Fruit fly (Drosophila melanogaster) whole organism, embryonic: ENCODE data around the gene CG5921.

Source experiments
- CG10366 ChIP-seq: fragments of 200-800 bp; sonication (Bioruptor generic); IDR thresholded peaks from 2 replicates; pipeline ENCODE4 v1.3.6; 2022; ENCODE audit warnings: missing biosample characterization, missing genetic modification characterization
- CG12104 ChIP-seq: fragments of 200-800 bp; sonication (Bioruptor generic); optimal IDR thresholded peaks from 3 replicates; lab custom pipeline; 2016; ENCODE audit warnings: missing biosample characterization, missing genetic modification characterization
- CG1233 ChIP-seq: fragments of 200-800 bp; sonication (Bioruptor generic); optimal IDR thresholded peaks from 4 replicates; lab custom pipeline; 2018; ENCODE audit warnings: missing biosample characterization, mild to moderate bottlenecking, missing genetic modification characterization
- CG12659 ChIP-seq: fragments of 200-800 bp; sonication (Bioruptor generic); optimal IDR thresholded peaks from 3 replicates; lab custom pipeline; 2017; ENCODE audit warnings: mild to moderate bottlenecking, missing biosample characterization, missing genetic modification reagents, missing genetic modification characterization
- CG13296 ChIP-seq: fragments of 200-800 bp; sonication (Bioruptor generic); optimal IDR thresholded peaks from 3 replicates; lab custom pipeline; 2018; ENCODE audit warnings: missing biosample characterization, mild to moderate bottlenecking, missing genetic modification characterization
- CG13424 ChIP-seq: fragments of 200-800 bp; sonication (Bioruptor generic); optimal IDR thresholded peaks from 2 replicates; lab custom pipeline; 2019; ENCODE audit warnings: missing biosample characterization, mild to moderate bottlenecking, missing genetic modification characterization, moderate library complexity
- CG14050 ChIP-seq: fragments of 200-800 bp; sonication (Bioruptor generic); IDR thresholded peaks from 3 replicates; pipeline ENCODE4 v1.3.6; 2022; ENCODE audit warnings: missing biosample characterization, missing genetic modification characterization
- CG15073 ChIP-seq: fragments of 200-800 bp; sonication (Bioruptor generic); optimal IDR thresholded peaks from 2 replicates; lab custom pipeline; 2016; ENCODE audit warnings: missing biosample characterization, missing genetic modification characterization
- CG1832 ChIP-seq: fragments of 200-800 bp; sonication (Bioruptor generic); optimal IDR thresholded peaks from 2 replicates; lab custom pipeline; 2017; ENCODE audit warnings: missing biosample characterization, mild to moderate bottlenecking, missing genetic modification characterization, inconsistent platforms
- CG18599 ChIP-seq: fragments of 200-800 bp; sonication (Bioruptor generic); optimal IDR thresholded peaks from 3 replicates; lab custom pipeline; 2017; ENCODE audit warnings: missing biosample characterization, missing genetic modification characterization, mild to moderate bottlenecking, moderate library complexity, missing genetic modification reagents
- CG31224 ChIP-seq: fragments of 200-800 bp; sonication (Bioruptor generic); IDR thresholded peaks from 2 replicates; pipeline ENCODE4 v1.3.6; 2022; ENCODE audit warnings: missing biosample characterization, missing genetic modification characterization
- CG31441 ChIP-seq: fragments of 200-800 bp; sonication (Bioruptor generic); IDR thresholded peaks from 2 replicates; pipeline ENCODE4 v1.3.6; 2022; ENCODE audit warnings: missing biosample characterization, missing genetic modification characterization
- CG3726 ChIP-seq: fragments of 200-800 bp; sonication (Bioruptor generic); IDR thresholded peaks from 3 replicates; pipeline ENCODE4, ENCODE4 v1.3.6; 2022; ENCODE audit warnings: missing biosample characterization, missing genetic modification characterization
- CG6683 ChIP-seq: fragments of 200-800 bp; sonication (Bioruptor generic); optimal IDR thresholded peaks from 2 replicates; lab custom pipeline; 2017; ENCODE audit warnings: missing biosample characterization, mild to moderate bottlenecking, missing genetic modification characterization, missing genetic modification reagents
- CG6791 ChIP-seq: fragments of 200-800 bp; sonication (Bioruptor generic); IDR thresholded peaks from 3 replicates; pipeline ENCODE4 v1.3.6; 2022; ENCODE audit warnings: missing biosample characterization, missing genetic modification characterization; ENCODE audit not compliant: partially characterized antibody
- CG6854 ChIP-seq: fragments of 200-800 bp; sonication (Bioruptor generic); optimal IDR thresholded peaks from 3 replicates; lab custom pipeline; 2017; ENCODE audit warnings: missing biosample characterization, mild to moderate bottlenecking, missing genetic modification characterization
- CG8765 ChIP-seq: fragments of 200-800 bp; sonication (Bioruptor generic); IDR thresholded peaks from 2 replicates; pipeline ENCODE4 v1.3.6; 2022; ENCODE audit warnings: missing biosample characterization, missing genetic modification characterization
- CG9797 ChIP-seq: fragments of 200-800 bp; sonication (Bioruptor generic); optimal IDR thresholded peaks from 3 replicates; lab custom pipeline; 2018; ENCODE audit warnings: missing biosample characterization, mild to moderate bottlenecking, missing genetic modification characterization
- D ChIP-seq, 2 experiments: fragments of 200-800 bp in 1 of 2; fragments of >200 bp in 1 of 2; sonication (Bioruptor generic) in 1 of 2; optimal IDR thresholded peaks; 2 replicates in 1 of 2; 3 replicates in 1 of 2; lab custom pipeline; 2017; ENCODE audit warnings: mild to moderate bottlenecking in 1 of 2, missing biosample characterization in 1 of 2, missing genetic modification characterization in 1 of 2, missing genetic modification reagents in 1 of 2
- D19B ChIP-seq: fragments of 200-800 bp; sonication (Bioruptor generic); optimal IDR thresholded peaks from 2 replicates; lab custom pipeline; 2017; ENCODE audit warnings: missing biosample characterization, mild to moderate bottlenecking, missing genetic modification characterization
- Elba2 ChIP-seq: fragments of 200-800 bp; sonication (Bioruptor generic); optimal IDR thresholded peaks from 3 replicates; lab custom pipeline; 2016; ENCODE audit warnings: missing biosample characterization, missing genetic modification characterization
- NC2β ChIP-seq: fragments of 200-800 bp; sonication (Bioruptor generic); optimal IDR thresholded peaks from 2 replicates; lab custom pipeline; 2016; ENCODE audit warnings: missing biosample characterization, missing genetic modification characterization
- PHDP ChIP-seq: fragments of 200-800 bp; sonication (Bioruptor generic); optimal IDR thresholded peaks from 3 replicates; lab custom pipeline; 2018; ENCODE audit warnings: missing biosample characterization, mild to moderate bottlenecking, missing genetic modification characterization, moderate library complexity
- Pdp1 ChIP-seq, 2 experiments: fragments of 200-800 bp; sonication (Bioruptor generic); optimal IDR thresholded peaks; 3 replicates each; lab custom pipeline; 2016; ENCODE audit warnings: missing biosample characterization in 2 of 2, missing genetic modification characterization in 2 of 2, mild to moderate bottlenecking in 1 of 2, moderate library complexity in 1 of 2
- Stat92E ChIP-seq, 3 experiments: fragments of >200 bp in 2 of 3; fragments of 200-800 bp in 1 of 3; sonication (Bioruptor generic) in 1 of 3; optimal IDR thresholded peaks; 2 replicates each; lab custom pipeline; 2017 to 2019; ENCODE audit warnings: missing biosample characterization in 3 of 3, missing genetic modification characterization in 3 of 3, mild to moderate bottlenecking in 1 of 3, moderate library complexity in 1 of 3
- TFAM ChIP-seq: fragments of 200-800 bp; sonication (Bioruptor generic); optimal IDR thresholded peaks from 2 replicates; lab custom pipeline; 2017; ENCODE audit warnings: missing biosample characterization, missing genetic modification characterization, inconsistent platforms
- Xrp1 ChIP-seq: fragments of 200-800 bp; sonication (Bioruptor generic); IDR thresholded peaks from 2 replicates; pipeline ENCODE4 v1.3.6; 2022; ENCODE audit warnings: missing biosample characterization, missing genetic modification characterization
- al ChIP-seq: fragments of 200-800 bp; sonication (Bioruptor generic); IDR thresholded peaks from 2 replicates; pipeline ENCODE4 v1.3.6; 2022; ENCODE audit warnings: missing biosample characterization, missing genetic modification characterization
- ash1 ChIP-seq: fragments of 200-800 bp; sonication (Bioruptor generic); optimal IDR thresholded peaks from 2 replicates; lab custom pipeline; 2018; ENCODE audit warnings: missing biosample characterization, mild to moderate bottlenecking, missing genetic modification characterization
- danr ChIP-seq: fragments of 200-800 bp; sonication (Bioruptor generic); IDR thresholded peaks from 2 replicates; pipeline ENCODE4 v1.3.6; 2022; ENCODE audit warnings: missing biosample characterization, missing genetic modification characterization
- ems ChIP-seq: fragments of 200-800 bp; sonication (Bioruptor generic); optimal IDR thresholded peaks from 3 replicates; lab custom pipeline; 2016; ENCODE audit warnings: missing biosample characterization, missing genetic modification characterization
- exex ChIP-seq: fragments of 200-800 bp; sonication (Bioruptor generic); optimal IDR thresholded peaks from 4 replicates; lab custom pipeline; 2018; ENCODE audit warnings: missing biosample characterization, mild to moderate bottlenecking, missing genetic modification characterization, moderate library complexity
- fd102C ChIP-seq: fragments of 200-800 bp; sonication (Bioruptor generic); optimal IDR thresholded peaks from 2 replicates; lab custom pipeline; 2018; ENCODE audit warnings: missing biosample characterization, mild to moderate bottlenecking, missing genetic modification characterization, moderate library complexity
- fd3F ChIP-seq: fragments of 200-800 bp; sonication (Bioruptor generic); optimal IDR thresholded peaks from 2 replicates; lab custom pipeline; 2018; ENCODE audit warnings: missing biosample characterization, mild to moderate bottlenecking, missing genetic modification characterization, moderate library complexity
- fu2 ChIP-seq: fragments of 200-800 bp; sonication (Bioruptor generic); optimal IDR thresholded peaks from 2 replicates; lab custom pipeline; 2016; ENCODE audit warnings: missing biosample characterization, missing genetic modification characterization
- hb ChIP-seq: fragments of 200-800 bp; sonication (Bioruptor generic); IDR thresholded peaks from 3 replicates; pipeline ENCODE4 v1.3.6; 2022; ENCODE audit warnings: missing biosample characterization, missing genetic modification characterization; ENCODE audit not compliant: partially characterized antibody
- hth ChIP-seq: fragments of >200 bp; optimal IDR thresholded peaks from 2 replicates; lab custom pipeline; 2017; ENCODE audit warnings: inconsistent platforms
- ken ChIP-seq: fragments of 200-800 bp; sonication (Bioruptor generic); IDR thresholded peaks from 3 replicates; pipeline ENCODE4 v1.3.6; 2022; ENCODE audit warnings: missing biosample characterization, missing genetic modification characterization
- lbe ChIP-seq: fragments of 200-800 bp; sonication (Bioruptor generic); optimal IDR thresholded peaks from 2 replicates; lab custom pipeline; 2016; ENCODE audit warnings: missing biosample characterization, mild to moderate bottlenecking, missing genetic modification characterization
- mirr ChIP-seq: fragments of 200-800 bp; sonication (Bioruptor generic); optimal IDR thresholded peaks from 3 replicates; lab custom pipeline; 2018; ENCODE audit warnings: missing biosample characterization, mild to moderate bottlenecking, missing genetic modification characterization
- nom ChIP-seq: fragments of 200-800 bp; sonication (Bioruptor generic); optimal IDR thresholded peaks from 2 replicates; lab custom pipeline; 2017; ENCODE audit warnings: missing biosample characterization, missing genetic modification characterization, mild to moderate bottlenecking, moderate library complexity, missing genetic modification reagents
- pan ChIP-seq, 4 experiments: fragments of >200 bp in 3 of 4; fragments of 200-800 bp in 1 of 4; sonication (Bioruptor generic) in 1 of 4; optimal IDR thresholded peaks in 3 of 4; IDR thresholded peaks in 1 of 4; 2 replicates each; pipeline versions ENCODE4 v1.3.6 to Lab custom; 2017 to 2022; ENCODE audit warnings: missing biosample characterization in 2 of 4, missing genetic modification characterization in 2 of 4, mixed read lengths in 1 of 4
- ranshi ChIP-seq: fragments of 200-800 bp; sonication (Bioruptor generic); IDR thresholded peaks from 2 replicates; pipeline ENCODE4 v1.3.6; 2022; ENCODE audit warnings: missing biosample characterization, missing genetic modification characterization
- schlank ChIP-seq: fragments of 200-800 bp; sonication (Bioruptor generic); optimal IDR thresholded peaks from 2 replicates; lab custom pipeline; 2018; ENCODE audit warnings: missing biosample characterization, mild to moderate bottlenecking, missing genetic modification characterization
- shn ChIP-seq: fragments of 200-800 bp; sonication (Bioruptor generic); optimal IDR thresholded peaks from 3 replicates; lab custom pipeline; 2016; ENCODE audit warnings: missing biosample characterization, missing genetic modification characterization
- slbo ChIP-seq: fragments of 200-800 bp; sonication (Bioruptor generic); IDR thresholded peaks from 2 replicates; pipeline ENCODE4 v1.3.6; 2022; ENCODE audit warnings: missing biosample characterization, missing genetic modification characterization
- sr ChIP-seq: fragments of 200-800 bp; sonication (Bioruptor generic); IDR thresholded peaks from 3 replicates; pipeline ENCODE4 v1.3.6; 2022; ENCODE audit warnings: missing biosample characterization, missing genetic modification characterization
- stc ChIP-seq: fragments of 200-800 bp; sonication (Bioruptor generic); IDR thresholded peaks from 2 replicates; pipeline ENCODE4 v1.3.6; 2022; ENCODE audit warnings: missing biosample characterization, missing genetic modification characterization
- tio ChIP-seq: fragments of 200-800 bp; sonication (Bioruptor generic); optimal IDR thresholded peaks from 2 replicates; lab custom pipeline; 2017; ENCODE audit warnings: missing biosample characterization, missing genetic modification characterization, inconsistent platforms
- tx ChIP-seq: fragments of 200-800 bp; sonication (Bioruptor generic); optimal IDR thresholded peaks from 2 replicates; lab custom pipeline; 2016; ENCODE audit warnings: missing biosample characterization, missing genetic modification characterization

The CG5921 gene

DNA sequence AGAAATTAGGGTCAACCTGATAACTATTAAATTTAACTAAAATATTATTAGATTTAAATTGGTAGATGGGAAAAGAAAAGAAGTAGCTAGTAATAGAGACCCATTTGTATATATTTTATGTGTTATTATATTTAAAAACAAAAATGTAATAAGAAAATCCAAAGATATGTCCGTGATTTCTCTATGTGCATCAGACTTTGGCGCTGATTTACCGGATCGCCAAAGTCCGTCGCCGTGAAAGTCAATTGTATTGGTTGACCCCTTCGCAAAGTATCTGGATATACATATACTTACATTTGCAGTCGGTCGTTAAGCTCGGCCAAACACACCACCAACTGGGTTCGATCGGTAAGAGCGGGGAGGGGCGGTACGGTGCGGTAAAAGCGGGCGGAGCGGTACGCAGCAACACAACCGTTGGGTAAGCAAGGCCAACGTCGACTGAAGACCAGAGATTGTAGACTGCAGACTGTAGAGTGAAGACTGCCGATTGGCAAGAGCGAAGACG, 26.5 kb downstream of the CG5921 start (continued):
- no peak for TF ChIP-seq schlank (tag; lab: Kevin White, UChicago)
- no peak for TF ChIP-seq CG10366 (GFP tag; lab: Robert Waterston, UW)
- TF ChIP-seq sr, result no peak
- TF ChIP-seq ash1, result no peak
- TF ChIP-seq ranshi (GFP tag; lab: Robert Waterston, UW), result no peak
- no peak for TF ChIP-seq CG9797 (GFP tag; lab: Kevin White, UChicago)
- TF ChIP-seq CG8765 (GFP tag; lab: Robert Waterston, UW), result no peak
- no peak for TF ChIP-seq shn (GFP tag; lab: Kevin White, UChicago)
- no peak for TF ChIP-seq CG18599 (GFP tag; lab: Kevin White, UChicago)
- no peak for TF ChIP-seq hth
- no peak for TF ChIP-seq hb (GFP tag; lab: Robert Waterston, UW)
- no peak for TF ChIP-seq fd102C
- no peak for TF ChIP-seq CG15073 (GFP tag; lab: Kevin White, UChicago)
- TF ChIP-seq pan (optimal IDR thresholded peaks at IDR 0.05; lab: Kevin White, UChicago), result no peak
- TF ChIP-seq pan (GFP tag; optimal IDR thresholded peaks at IDR 0.05 in 1 of 2, IDR thresholded peaks at IDR 0.05 in 1 of 2), result peak in 1 of 2 experiments; percentile 16
- TF ChIP-seq CG14050 (GFP tag; lab: Robert Waterston, UW), result no peak
- peak; percentile 10 for TF ChIP-seq CG12659 (GFP tag; lab: Kevin White, UChicago)
- peak; percentile 68 for TF ChIP-seq CG31441 (GFP tag; lab: Robert Waterston, UW)
- TF ChIP-seq CG13424 (tag; lab: Kevin White, UChicago), result peak; percentile 48
- no peak for TF ChIP-seq mirr (GFP tag; lab: Kevin White, UChicago)
- TF ChIP-seq tx, result no peak
- no peak for TF ChIP-seq danr (GFP tag; lab: Robert Waterston, UW)
- no peak for TF ChIP-seq CG31224 (GFP tag; lab: Robert Waterston, UW)
- no peak for TF ChIP-seq TFAM (GFP tag; lab: Kevin White, UChicago)
- no peak for TF ChIP-seq exex
- TF ChIP-seq CG6854 (GFP tag; lab: Kevin White, UChicago), result no peak
- no peak for TF ChIP-seq stc (GFP tag; lab: Robert Waterston, UW)
- TF ChIP-seq nom (GFP tag; lab: Kevin White, UChicago), result no peak
- TF ChIP-seq tio (GFP tag; lab: Kevin White, UChicago), result no peak
- TF ChIP-seq ems (GFP tag; lab: Kevin White, UChicago), result no peak
- no peak for TF ChIP-seq CG6683
- TF ChIP-seq Elba2 (GFP tag; lab: Kevin White, UChicago), result no peak
- TF ChIP-seq lbe, result no peak
- peak in 1 of 2 experiments; percentile 24 for TF ChIP-seq Pdp1 (GFP tag; optimal IDR thresholded peaks at IDR 0.05; lab: Kevin White, UChicago)
- TF ChIP-seq CG12104, result peak; percentile 5
- TF ChIP-seq fd3F (GFP tag; lab: Kevin White, UChicago), result no peak
- no peak for TF ChIP-seq D (optimal IDR thresholded peaks at IDR 0.05; lab: Kevin White, UChicago)
- peak; percentile 8 for TF ChIP-seq D (GFP tag; optimal IDR thresholded peaks at IDR 0.05; lab: Kevin White, UChicago)
- peak; percentile 29; the same call in 1 of the 2 replicates for TF ChIP-seq Xrp1 (GFP tag; lab: Robert Waterston, UW)
- TF ChIP-seq CG1832 (GFP tag; lab: Kevin White, UChicago), result no peak
- TF ChIP-seq CG3726 (GFP tag; lab: Robert Waterston, UW), result no peak
- TF ChIP-seq CG13296 (GFP tag; lab: Kevin White, UChicago), result no peak
- no peak for TF ChIP-seq NC2β (GFP tag; lab: Kevin White, UChicago)
- no peak for TF ChIP-seq CG6791 (GFP tag; lab: Robert Waterston, UW)
- no peak for TF ChIP-seq al (GFP tag; lab: Robert Waterston, UW)
- TF ChIP-seq PHDP (tag; lab: Kevin White, UChicago), result peak; percentile 49
- TF ChIP-seq CG1233, result no peak
- no peak for TF ChIP-seq Stat92E (GFP tag; optimal IDR thresholded peaks at IDR 0.05; lab: Kevin White, UChicago)
- no peak for TF ChIP-seq fu2 (GFP tag; lab: Kevin White, UChicago)
- TF ChIP-seq ken, result no peak
- no peak for TF ChIP-seq slbo (GFP tag; lab: Robert Waterston, UW)
- TF ChIP-seq D19B (GFP tag; lab: Kevin White, UChicago), result no peak
